Worm (Caenorhabditis elegans) whole organism, early embryonic: ENCODE results near the gene srlf-2.

ENCODE experiments used
- B0310.2 ChIP-seq: sonication (generic microtip); optimal IDR thresholded peaks from 2 replicates; lab custom pipeline; 2016; ENCODE audit warnings: mild to moderate bottlenecking, missing genetic modification characterization, missing compliant biosample characterization
- F13C5.2 ChIP-seq: sonication (generic microtip); optimal IDR thresholded peaks from 2 replicates; lab custom pipeline; 2017; ENCODE audit warnings: mild to moderate bottlenecking, missing genetic modification characterization, inconsistent platforms, missing compliant biosample characterization
- aly-1 ChIP-seq: sonication (generic microtip); optimal IDR thresholded peaks from 2 replicates; lab custom pipeline; 2016; ENCODE audit warnings: missing genetic modification characterization, missing compliant biosample characterization
- ama-1 ChIP-seq: fragments of 150-350 bp; optimal IDR thresholded peaks from 2 replicates; lab custom pipeline; 2014
- ceh-13 ChIP-seq: fragments of 200-800 bp; sonication (Bioruptor generic); optimal IDR thresholded peaks from 2 replicates; lab custom pipeline; 2018; ENCODE audit warnings: mild to moderate bottlenecking, missing genetic modification characterization, missing compliant biosample characterization
- ceh-36 ChIP-seq: sonication (generic microtip); optimal IDR thresholded peaks from 2 replicates; lab custom pipeline; 2016; ENCODE audit warnings: missing genetic modification characterization, inconsistent platforms, missing compliant biosample characterization
- ets-7 ChIP-seq: sonication (generic microtip); optimal IDR thresholded peaks from 2 replicates; lab custom pipeline; 2016; ENCODE audit warnings: missing genotype, missing genetic modification characterization, missing compliant biosample characterization
- flt-1 ChIP-seq: fragments of 200-800 bp; sonication (Bioruptor generic); IDR thresholded peaks from 2 replicates; pipeline ENCODE4 v1.3.6; 2022; ENCODE audit warnings: missing genetic modification characterization, missing compliant biosample characterization
- hmbx-1 ChIP-seq: sonication (generic microtip); optimal IDR thresholded peaks from 2 replicates; lab custom pipeline; 2016; ENCODE audit warnings: mild to moderate bottlenecking, missing genetic modification characterization, missing compliant biosample characterization
- hmg-4 ChIP-seq: fragments of 200-800 bp; sonication (Bioruptor generic); optimal IDR thresholded peaks from 2 replicates; lab custom pipeline; 2018; ENCODE audit warnings: mild to moderate bottlenecking, missing genetic modification characterization, missing compliant biosample characterization
- hnd-1 ChIP-seq: sonication (generic microtip); optimal IDR thresholded peaks from 2 replicates; lab custom pipeline; 2016; ENCODE audit warnings: missing genetic modification characterization, missing compliant biosample characterization
- pes-1 ChIP-seq: fragments of 200-800 bp; sonication (Bioruptor generic); IDR thresholded peaks from 2 replicates; pipeline ENCODE4 v1.3.6; 2022; ENCODE audit warnings: missing genetic modification reagents, missing genetic modification characterization, missing compliant biosample characterization
- scrt-1 ChIP-seq: fragments of 200-800 bp; sonication (Bioruptor generic); IDR thresholded peaks from 2 replicates; pipeline ENCODE4 v1.3.6; 2022; ENCODE audit warnings: missing genetic modification characterization, missing compliant biosample characterization
- sea-1 ChIP-seq: fragments of 200-800 bp; sonication (Bioruptor generic); conservative IDR thresholded peaks from 2 replicates; pipeline ENCODE4 v1.3.6; 2022; ENCODE audit warnings: missing genetic modification characterization, missing compliant biosample characterization
- tbx-11 ChIP-seq: fragments of 200-800 bp; sonication (Bioruptor generic); IDR thresholded peaks from 2 replicates; pipeline ENCODE4 v1.3.6; 2022; ENCODE audit warnings: missing genetic modification characterization, missing compliant biosample characterization
- tbx-37 ChIP-seq: fragments of 200-800 bp; sonication (Bioruptor generic); conservative IDR thresholded peaks from 2 replicates; pipeline ENCODE4 v1.3.6; 2022; ENCODE audit warnings: missing genetic modification reagents, missing genetic modification characterization, missing compliant biosample characterization
- tra-4 ChIP-seq: sonication (generic microtip); optimal IDR thresholded peaks from 2 replicates; lab custom pipeline; 2017; ENCODE audit warnings: missing genetic modification characterization, missing compliant biosample characterization

srlf-2 gene

DNA sequence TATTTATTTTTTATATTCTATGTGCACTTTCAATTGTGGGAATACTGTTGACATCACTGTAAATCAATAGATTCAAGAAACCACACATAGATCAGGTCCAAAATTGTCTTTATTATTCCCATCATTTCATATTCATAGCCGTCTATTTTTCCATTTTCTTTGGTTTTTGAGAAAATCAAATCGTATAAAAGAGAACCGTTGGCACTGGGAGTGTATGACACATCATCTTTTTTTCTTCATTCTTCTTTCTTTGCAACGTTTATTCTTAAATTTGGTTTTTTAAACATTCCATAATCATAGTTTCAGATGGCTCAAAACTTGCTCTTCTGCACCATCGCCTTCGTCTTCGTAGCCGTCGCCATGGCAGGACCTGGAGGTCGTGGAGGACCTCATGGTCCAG is at the start of gene srlf-2:
srlf-2 (plus strand) TSS at position 301 of the 400 bp plus-strand sequence.
- TF ChIP-seq ceh-36 (tag; lab: Kevin White, UChicago): no peak
- no peak for TF ChIP-seq flt-1 (GFP tag; lab: Robert Waterston, UW)
- no peak for TF ChIP-seq tra-4 (tag; lab: Kevin White, UChicago)
- TF ChIP-seq scrt-1: no peak
- TF ChIP-seq pes-1 (GFP tag; lab: Robert Waterston, UW): no peak
- TF ChIP-seq F13C5.2 (tag; lab: Kevin White, UChicago): no peak
- no peak for TF ChIP-seq B0310.2 (tag; lab: Kevin White, UChicago)
- no peak for TF ChIP-seq tbx-37 (GFP tag; lab: Robert Waterston, UW)
- TF ChIP-seq hmbx-1 (tag; lab: Kevin White, UChicago): no peak
- TF ChIP-seq tbx-11 (GFP tag; lab: Robert Waterston, UW): no peak
- TF ChIP-seq ets-7 (tag; lab: Kevin White, UChicago): no peak
- TF ChIP-seq aly-1 (tag; lab: Kevin White, UChicago): no peak
- TF ChIP-seq ceh-13 (GFP tag; lab: Kevin White, UChicago): no peak
- TF ChIP-seq ama-1: no peak
- TF ChIP-seq sea-1 (GFP tag; lab: Robert Waterston, UW): no peak
- TF ChIP-seq hmg-4: no peak
- TF ChIP-seq hnd-1: no peak

DNA sequence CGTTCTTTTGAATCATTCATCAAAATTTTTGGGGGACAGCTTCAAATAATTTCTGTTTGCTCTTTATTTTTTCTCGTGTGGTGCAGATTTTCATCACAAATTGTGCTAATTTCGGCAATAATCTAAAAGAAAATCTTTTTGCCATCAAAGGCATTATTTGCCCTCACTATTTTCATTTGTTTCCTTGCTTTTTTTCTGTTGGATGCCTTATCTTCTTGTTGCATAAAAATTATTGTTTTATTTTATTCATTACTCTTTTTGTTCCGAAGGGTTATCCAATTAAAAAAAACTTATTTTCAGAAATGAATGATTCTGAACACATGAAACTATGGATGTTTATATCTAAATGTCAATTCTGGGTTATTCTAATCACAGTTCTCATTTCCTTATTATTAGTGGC is 43.1 kb upstream of the srlf-2 start, which contains the start of gene T01B11.1:
T01B11.1 (plus strand) TSS at position 301 of the 400 bp plus-strand sequence.
- TF ChIP-seq ceh-13 (GFP tag; lab: Kevin White, UChicago) (no peak), hnd-1 (no peak), aly-1 (tag; lab: Kevin White, UChicago) (no peak), tra-4 (tag; lab: Kevin White, UChicago) (no peak), B0310.2 (tag; lab: Kevin White, UChicago) (no peak), hmg-4 (no peak), ama-1 (no peak), ets-7 (tag; lab: Kevin White, UChicago) (no peak), pes-1 (GFP tag; lab: Robert Waterston, UW) (no peak), ceh-36 (tag; lab: Kevin White, UChicago) (no peak), sea-1 (GFP tag; lab: Robert Waterston, UW) (no peak), tbx-11 (GFP tag; lab: Robert Waterston, UW) (no peak), flt-1 (GFP tag; lab: Robert Waterston, UW) (no peak), tbx-37 (GFP tag; lab: Robert Waterston, UW) (no peak), F13C5.2 (tag; lab: Kevin White, UChicago) (no peak)

DNA sequence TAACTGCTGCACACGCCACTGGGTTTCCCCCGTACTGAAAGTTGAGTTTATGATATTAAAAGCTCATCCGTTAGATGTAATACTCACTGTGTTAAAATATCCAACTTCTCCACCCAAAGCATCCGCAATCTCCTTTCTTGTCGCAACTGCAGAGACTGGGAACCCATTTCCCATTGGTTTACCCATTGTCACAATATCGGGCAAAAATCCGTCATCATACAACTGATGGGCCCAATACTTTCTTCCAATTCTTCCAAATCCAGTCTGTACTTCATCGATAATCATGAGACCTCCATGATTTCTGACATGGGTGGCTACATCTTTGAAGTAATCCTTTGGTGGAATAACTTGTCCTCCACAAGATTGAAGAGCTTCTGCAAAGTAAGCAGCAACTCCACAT is 40.1 kb upstream of the srlf-2 start:
- TF ChIP-seq tbx-37 (GFP tag; lab: Robert Waterston, UW): no peak
- no peak for TF ChIP-seq hmbx-1 (tag; lab: Kevin White, UChicago)
- no peak for TF ChIP-seq ceh-13 (GFP tag; lab: Kevin White, UChicago)
- TF ChIP-seq tbx-11 (GFP tag; lab: Robert Waterston, UW): no peak
- no peak for TF ChIP-seq F13C5.2 (tag; lab: Kevin White, UChicago)
- TF ChIP-seq pes-1 (GFP tag; lab: Robert Waterston, UW): no peak
- TF ChIP-seq aly-1 (tag; lab: Kevin White, UChicago): no peak
- no peak for TF ChIP-seq tra-4 (tag; lab: Kevin White, UChicago)
- TF ChIP-seq ceh-36 (tag; lab: Kevin White, UChicago): no peak
- TF ChIP-seq ets-7 (tag; lab: Kevin White, UChicago): no peak
- no peak for TF ChIP-seq hmg-4

DNA sequence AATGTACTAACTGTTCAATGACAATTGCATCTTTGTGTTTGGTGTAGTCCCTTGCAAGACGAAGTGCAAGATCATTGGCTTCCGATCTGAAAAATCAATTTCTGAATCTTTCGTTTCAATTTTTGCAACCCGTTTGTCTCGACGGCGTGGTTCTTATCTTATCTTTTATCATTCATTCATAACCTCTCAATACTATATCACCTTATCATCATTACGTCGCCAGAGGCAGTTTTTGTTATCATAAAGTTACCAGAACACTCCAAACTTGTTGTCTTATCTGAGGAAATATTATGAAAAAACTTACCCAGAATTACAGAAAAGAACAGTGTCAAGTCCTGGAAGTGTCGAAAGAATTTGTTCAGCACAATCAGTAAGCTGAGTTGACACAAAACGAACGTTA is 39.5 kb upstream of the srlf-2 start:
- no peak for TF ChIP-seq scrt-1
- TF ChIP-seq B0310.2 (tag; lab: Kevin White, UChicago): no peak
- TF ChIP-seq ama-1: no peak
- TF ChIP-seq pes-1 (GFP tag; lab: Robert Waterston, UW): no peak
- no peak for TF ChIP-seq hmbx-1 (tag; lab: Kevin White, UChicago)
- TF ChIP-seq ceh-13 (GFP tag; lab: Kevin White, UChicago): no peak
- TF ChIP-seq sea-1 (GFP tag; lab: Robert Waterston, UW): no peak
- no peak for TF ChIP-seq tra-4 (tag; lab: Kevin White, UChicago)
- TF ChIP-seq tbx-37 (GFP tag; lab: Robert Waterston, UW): no peak
- TF ChIP-seq hnd-1: no peak

DNA sequence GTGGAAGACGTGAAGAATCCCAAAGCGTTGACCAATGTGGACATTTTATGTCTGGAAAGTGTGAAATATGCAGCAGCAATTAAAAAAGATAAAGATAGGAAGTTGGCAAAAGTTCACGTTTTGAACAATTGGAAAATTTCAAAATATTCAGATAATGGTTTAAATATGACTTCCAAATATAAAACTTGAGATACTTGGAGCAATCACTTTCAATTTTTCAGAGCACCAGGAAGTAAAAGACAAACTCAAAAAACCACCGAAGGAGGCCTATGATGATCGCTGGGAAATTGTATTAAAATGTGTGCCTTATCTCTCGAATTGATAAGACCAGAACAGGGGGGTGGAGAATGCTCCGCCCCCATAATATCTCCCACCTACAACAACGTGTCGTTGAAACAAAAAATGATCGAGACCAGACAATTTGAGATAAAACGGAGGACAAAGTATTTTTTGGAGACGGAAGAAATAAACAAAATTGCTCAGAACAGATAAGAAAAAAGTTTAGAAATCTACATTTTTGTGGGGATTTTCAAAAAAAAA is 38.2 kb upstream of the srlf-2 start, which contains the start of gene eppl-1:
eppl-1 (minus strand) TSS at position 51 of the 540 bp plus-strand sequence.
- TF ChIP-seq hnd-1 (no peak), B0310.2 (tag; lab: Kevin White, UChicago) (no peak), tbx-37 (GFP tag; lab: Robert Waterston, UW) (no peak), sea-1 (GFP tag; lab: Robert Waterston, UW) (no peak), ama-1 (no peak), tbx-11 (GFP tag; lab: Robert Waterston, UW) (no peak), aly-1 (tag; lab: Kevin White, UChicago) (no peak), hmbx-1 (tag; lab: Kevin White, UChicago) (no peak), ceh-13 (GFP tag; lab: Kevin White, UChicago) (no peak), ceh-36 (tag; lab: Kevin White, UChicago) (no peak), tra-4 (tag; lab: Kevin White, UChicago) (no peak), hmg-4 (no peak), ets-7 (tag; lab: Kevin White, UChicago) (no peak), scrt-1 (no peak), pes-1 (GFP tag; lab: Robert Waterston, UW) (no peak)

DNA sequence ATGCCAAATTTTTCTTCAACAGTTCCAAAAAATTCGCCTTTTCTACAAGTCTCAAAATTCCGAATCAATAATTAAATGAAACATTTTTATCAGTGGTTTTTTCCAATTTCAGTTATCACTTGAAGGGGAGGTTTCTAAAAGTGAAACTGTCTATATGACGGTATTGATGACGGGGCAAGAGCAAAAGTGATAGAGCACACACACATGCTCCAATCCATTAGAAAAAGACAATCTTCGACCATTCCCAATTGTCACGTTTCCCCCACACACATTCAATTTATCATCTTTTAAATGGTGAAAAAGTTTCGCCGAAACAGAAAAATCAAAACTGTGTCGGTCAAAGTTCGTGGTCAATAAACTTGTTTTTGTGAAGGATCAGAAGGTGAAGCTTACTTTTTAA is 36.8 kb upstream of the srlf-2 start:
- TF ChIP-seq flt-1 (GFP tag; lab: Robert Waterston, UW): no peak
- no peak for TF ChIP-seq scrt-1
- TF ChIP-seq ama-1: no peak
- no peak for TF ChIP-seq B0310.2 (tag; lab: Kevin White, UChicago)
- TF ChIP-seq sea-1 (GFP tag; lab: Robert Waterston, UW): no peak
- no peak for TF ChIP-seq F13C5.2 (tag; lab: Kevin White, UChicago)

DNA sequence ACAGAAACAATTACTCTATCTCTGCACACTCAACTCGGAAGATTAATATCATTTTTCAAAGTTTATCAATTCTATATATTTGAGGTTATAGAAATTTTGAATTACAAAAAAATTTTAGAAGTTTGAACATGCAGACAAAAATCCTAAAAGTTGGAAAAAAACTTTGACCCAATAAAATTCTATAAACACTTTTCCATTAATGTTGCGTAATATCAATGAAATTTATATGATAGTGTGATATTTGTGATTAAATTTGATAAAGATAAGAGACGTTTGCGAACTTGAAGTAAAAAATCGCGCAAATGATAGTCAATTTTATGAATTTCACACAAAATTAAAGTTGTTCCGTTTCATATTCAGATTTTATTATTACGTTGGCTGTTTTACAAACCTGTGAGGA is 35.9 kb upstream of the srlf-2 start:
- no peak for TF ChIP-seq ama-1
- TF ChIP-seq ceh-36 (tag; lab: Kevin White, UChicago): no peak
- no peak for TF ChIP-seq tbx-37 (GFP tag; lab: Robert Waterston, UW)
- no peak for TF ChIP-seq ets-7 (tag; lab: Kevin White, UChicago)
- TF ChIP-seq tra-4 (tag; lab: Kevin White, UChicago): no peak
- no peak for TF ChIP-seq F13C5.2 (tag; lab: Kevin White, UChicago)
- TF ChIP-seq hnd-1: no peak
- TF ChIP-seq pes-1 (GFP tag; lab: Robert Waterston, UW): no peak
- no peak for TF ChIP-seq ceh-13 (GFP tag; lab: Kevin White, UChicago)
- no peak for TF ChIP-seq aly-1 (tag; lab: Kevin White, UChicago)
